Fruit fly (Drosophila melanogaster) S2 (cell line): ENCODE results near the gene srl.

Source experiments
- CG8478 ChIP-seq: fragments of >200 bp; optimal IDR thresholded peaks from 2 replicates; lab custom pipeline; 2018
- CTCF ChIP-seq, 2 experiments: fragments of >200 bp; optimal IDR thresholded peaks; 2 replicates each; lab custom pipeline; 2018

DNA sequence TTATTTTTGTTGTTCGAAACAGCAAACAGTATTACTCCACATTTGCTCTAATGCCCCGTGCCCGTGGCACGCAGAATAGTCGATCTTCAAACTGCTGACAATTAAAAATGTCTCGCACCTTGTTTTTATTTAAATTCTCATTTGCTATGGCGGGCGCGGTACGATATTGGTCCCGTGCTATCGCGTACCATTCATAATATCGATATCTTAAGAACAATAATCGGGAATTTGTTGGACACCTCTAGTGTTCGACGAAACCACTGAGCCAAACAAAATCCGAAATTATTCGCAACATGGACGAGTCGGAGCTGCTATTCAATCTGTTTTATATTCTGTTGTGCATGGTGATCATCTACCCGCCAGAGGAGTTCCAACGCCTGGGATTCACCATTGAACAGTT lies 39.0 kb downstream of the srl start, which contains the start of gene CG14646:
- TF ChIP-seq CG8478 (lab: Kevin White, UChicago) (no peak), CTCF (optimal IDR thresholded peaks at IDR 0.05; lab: Kevin White, UChicago) (no peak)
